Fruit fly (Drosophila melanogaster) whole organism, pupa: ENCODE data around the gene CG11456.

Source experiments
- CG10348 ChIP-seq: fragments of 200-800 bp; sonication (Bioruptor generic); IDR thresholded peaks from 2 replicates; pipeline ENCODE4 v1.3.6; 2022; ENCODE audit warnings: missing biosample characterization, missing genetic modification characterization
- CG12605 ChIP-seq: fragments of 200-800 bp; sonication (Bioruptor generic); IDR thresholded peaks from 2 replicates; pipeline ENCODE4 v1.3.6; 2022; ENCODE audit warnings: missing biosample characterization, missing genetic modification characterization
- CG13204 ChIP-seq: fragments of 200-800 bp; sonication (Bioruptor generic); optimal IDR thresholded peaks from 2 replicates; lab custom pipeline; 2018; ENCODE audit warnings: missing biosample characterization, mild to moderate bottlenecking, missing genetic modification characterization, moderate library complexity
- CG14655 ChIP-seq: fragments of 200-800 bp; sonication (Bioruptor generic); optimal IDR thresholded peaks from 3 replicates; lab custom pipeline; 2017; ENCODE audit warnings: mild to moderate bottlenecking, missing biosample characterization, missing genetic modification reagents, missing genetic modification characterization
- CG15710 ChIP-seq: fragments of 200-800 bp; sonication (Bioruptor generic); optimal IDR thresholded peaks from 2 replicates; lab custom pipeline; 2018; ENCODE audit warnings: missing biosample characterization, mild to moderate bottlenecking, missing genetic modification characterization, moderate library complexity
- CG17806 ChIP-seq: fragments of 200-800 bp; sonication (Bioruptor generic); optimal IDR thresholded peaks from 2 replicates; lab custom pipeline; 2018; ENCODE audit warnings: missing biosample characterization, mild to moderate bottlenecking, missing genetic modification characterization, moderate library complexity
- CG32121 ChIP-seq: fragments of 200-800 bp; sonication (Bioruptor generic); IDR thresholded peaks from 2 replicates; pipeline ENCODE4 v1.3.6; 2022; ENCODE audit warnings: missing biosample characterization, missing genetic modification characterization
- CG34367 ChIP-seq: fragments of 200-800 bp; sonication (Bioruptor generic); optimal IDR thresholded peaks from 2 replicates; lab custom pipeline; 2018; ENCODE audit warnings: missing biosample characterization, mild to moderate bottlenecking, missing genetic modification characterization
- CG4496 ChIP-seq: fragments of 200-800 bp; sonication (Bioruptor generic); IDR thresholded peaks from 3 replicates; pipeline ENCODE4 v1.3.6; 2022; ENCODE audit warnings: missing biosample characterization, missing genetic modification characterization
- CG8159 ChIP-seq: fragments of 200-800 bp; sonication (Bioruptor generic); optimal IDR thresholded peaks from 3 replicates; lab custom pipeline; 2018; ENCODE audit warnings: missing biosample characterization, mild to moderate bottlenecking, missing genetic modification characterization, moderate library complexity
- CG8301 ChIP-seq: fragments of 200-800 bp; sonication (Bioruptor generic); optimal IDR thresholded peaks from 2 replicates; lab custom pipeline; 2018; ENCODE audit warnings: missing biosample characterization, mild to moderate bottlenecking, missing genetic modification characterization
- CG9948 ChIP-seq: fragments of 200-800 bp; sonication (Bioruptor generic); optimal IDR thresholded peaks from 2 replicates; lab custom pipeline; 2018; ENCODE audit warnings: missing biosample characterization, mild to moderate bottlenecking, missing genetic modification characterization, moderate library complexity
- D1 ChIP-seq: fragments of 200-800 bp; sonication (Bioruptor generic); optimal IDR thresholded peaks from 2 replicates; lab custom pipeline; 2018; ENCODE audit warnings: missing biosample characterization, mild to moderate bottlenecking, missing genetic modification characterization, moderate library complexity
- EcR ChIP-seq: fragments of 200-800 bp; sonication (Bioruptor generic); optimal IDR thresholded peaks from 3 replicates; lab custom pipeline; 2019; ENCODE audit warnings: missing biosample characterization, missing genetic modification characterization, mild to moderate bottlenecking, moderate library complexity, missing genetic modification reagents
- Ets98B ChIP-seq: fragments of 200-800 bp; sonication (Bioruptor generic); IDR thresholded peaks from 2 replicates; pipeline ENCODE4 v1.3.6; 2022; ENCODE audit warnings: missing biosample characterization, missing genetic modification characterization
- Pif1A ChIP-seq: fragments of 200-800 bp; sonication (Bioruptor generic); optimal IDR thresholded peaks from 3 replicates; lab custom pipeline; 2016; ENCODE audit warnings: missing biosample characterization, missing genetic modification characterization
- Pif1B ChIP-seq: fragments of 200-800 bp; sonication (Bioruptor generic); optimal IDR thresholded peaks from 3 replicates; lab custom pipeline; 2016; ENCODE audit warnings: missing biosample characterization, missing genetic modification characterization
- Snoo ChIP-seq: fragments of 200-800 bp; sonication (Bioruptor generic); optimal IDR thresholded peaks from 3 replicates; lab custom pipeline; 2017; ENCODE audit warnings: missing biosample characterization, mild to moderate bottlenecking, missing genetic modification characterization, inconsistent platforms
- fd96Ca ChIP-seq: fragments of 200-800 bp; sonication (Bioruptor generic); IDR thresholded peaks from 3 replicates; pipeline ENCODE4 v1.3.6; 2022; ENCODE audit warnings: missing biosample characterization, missing genetic modification characterization
- gl ChIP-seq: fragments of 200-800 bp; sonication (Bioruptor generic); optimal IDR thresholded peaks from 2 replicates; lab custom pipeline; 2018; ENCODE audit warnings: missing biosample characterization, mild to moderate bottlenecking, missing genetic modification characterization
- rn ChIP-seq: fragments of 200-800 bp; sonication (Bioruptor generic); IDR thresholded peaks from 2 replicates; pipeline ENCODE4 v1.3.6; 2022; ENCODE audit warnings: missing biosample characterization, missing genetic modification characterization

CG11456 gene

dm6 chr3L:20830361-20830760 is 11.4 kb upstream of the CG11456 start:
- TF ChIP-seq CG4496 (GFP tag; lab: Robert Waterston, UW) (no peak), CG15710 (tag; lab: Kevin White, UChicago) (no peak), fd96Ca (GFP tag; lab: Robert Waterston, UW) (no peak), CG8159 (tag; lab: Kevin White, UChicago) (no peak), EcR (GFP tag; lab: Kevin White, UChicago) (no peak), CG34367 (tag; lab: Kevin White, UChicago) (no peak), Snoo (tag; lab: Kevin White, UChicago) (no peak), rn (no peak), CG9948 (tag; lab: Kevin White, UChicago) (no peak), Ets98B (GFP tag; lab: Robert Waterston, UW) (no peak), CG10348 (GFP tag; lab: Robert Waterston, UW) (no peak), CG17806 (no peak), D1 (tag; lab: Kevin White, UChicago) (no peak), Pif1B (GFP tag; lab: Kevin White, UChicago) (no peak), CG13204 (no peak), Pif1A (GFP tag; lab: Kevin White, UChicago) (no peak)

DNA sequence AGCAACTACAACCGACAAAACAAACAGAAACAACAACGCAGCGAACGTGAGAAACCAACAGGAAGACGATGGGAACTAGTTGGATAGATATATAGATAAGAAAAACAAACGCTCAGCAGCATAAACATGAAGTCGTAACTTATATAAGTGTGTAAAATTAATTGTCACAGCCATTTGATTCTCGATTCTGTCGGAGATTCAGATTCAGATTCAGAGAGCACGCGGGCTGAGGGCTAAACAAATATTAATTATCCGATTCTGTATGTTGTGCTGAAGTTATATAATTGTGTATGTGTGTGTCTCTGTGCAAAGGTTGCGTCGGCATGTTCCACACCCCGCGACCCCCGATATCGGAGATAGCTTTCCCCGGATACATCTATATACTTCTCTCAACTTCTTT is 7.6 kb upstream of the CG11456 start:
- TF ChIP-seq rn = no peak
- TF ChIP-seq CG15710 (tag; lab: Kevin White, UChicago) = no peak
- TF ChIP-seq Pif1B (GFP tag; lab: Kevin White, UChicago) = no peak
- TF ChIP-seq CG32121 (GFP tag; lab: Robert Waterston, UW) = no peak
- no peak for TF ChIP-seq CG10348 (GFP tag; lab: Robert Waterston, UW)
- no peak for TF ChIP-seq D1 (tag; lab: Kevin White, UChicago)
- TF ChIP-seq gl = no peak
- no peak for TF ChIP-seq CG8159 (tag; lab: Kevin White, UChicago)
- TF ChIP-seq CG4496 (GFP tag; lab: Robert Waterston, UW) = no peak
- TF ChIP-seq CG8301 (tag; lab: Kevin White, UChicago) = no peak
- no peak for TF ChIP-seq Snoo (tag; lab: Kevin White, UChicago)
- no peak for TF ChIP-seq CG13204
- no peak for TF ChIP-seq CG34367 (tag; lab: Kevin White, UChicago)
- TF ChIP-seq CG9948 (tag; lab: Kevin White, UChicago) = no peak
- TF ChIP-seq fd96Ca (GFP tag; lab: Robert Waterston, UW) = no peak
- no peak for TF ChIP-seq CG14655 (GFP tag; lab: Kevin White, UChicago)
- TF ChIP-seq CG12605 (GFP tag; lab: Robert Waterston, UW) = no peak
- no peak for TF ChIP-seq Pif1A (GFP tag; lab: Kevin White, UChicago)
- no peak for TF ChIP-seq CG17806
- no peak for TF ChIP-seq Ets98B (GFP tag; lab: Robert Waterston, UW)

DNA sequence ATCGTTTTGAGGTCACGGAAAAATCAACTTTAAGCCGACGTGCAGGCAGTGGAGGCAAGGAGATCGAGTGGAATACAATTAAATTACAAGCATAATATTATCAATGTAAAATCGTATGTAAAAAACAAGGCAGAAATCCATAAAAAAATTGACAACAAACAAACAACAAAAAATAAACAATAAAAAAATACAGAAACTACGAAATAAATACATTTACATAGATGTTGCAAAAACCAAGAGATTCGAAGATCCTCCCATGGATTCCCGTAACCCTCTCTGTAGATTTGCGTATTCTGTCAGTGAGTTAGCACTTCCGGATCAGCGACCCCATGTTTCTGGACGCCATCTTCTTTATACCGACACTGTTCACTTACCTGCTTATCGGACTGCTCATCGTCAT is 5.9 kb upstream of the CG11456 start, which contains the start of gene CG3288:
TSS of gene CG3288 (plus strand) at position 301 of the 400 bp plus-strand sequence.
- TF ChIP-seq CG15710 (tag; lab: Kevin White, UChicago) (no peak), CG8159 (tag; lab: Kevin White, UChicago) (no peak), CG9948 (tag; lab: Kevin White, UChicago) (no peak), CG4496 (GFP tag; lab: Robert Waterston, UW) (no peak), fd96Ca (GFP tag; lab: Robert Waterston, UW) (no peak), CG12605 (GFP tag; lab: Robert Waterston, UW) (no peak), CG14655 (GFP tag; lab: Kevin White, UChicago) (no peak), CG32121 (GFP tag; lab: Robert Waterston, UW) (no peak), D1 (tag; lab: Kevin White, UChicago) (no peak), gl (no peak), CG10348 (GFP tag; lab: Robert Waterston, UW) (no peak)

- peak; percentile 74 for TF ChIP-seq EcR (GFP tag; lab: Kevin White, UChicago)
- no peak for TF ChIP-seq rn
- TF ChIP-seq gl = no peak
- TF ChIP-seq CG14655 (GFP tag; lab: Kevin White, UChicago) = no peak
- 0 out of 3 replicates have a peak, but pooled peaks have one; percentile 23 for TF ChIP-seq fd96Ca (GFP tag; lab: Robert Waterston, UW)
- TF ChIP-seq Ets98B (GFP tag; lab: Robert Waterston, UW) = 0 out of 2 replicates have a peak, but pooled peaks have one; percentile 26
- TF ChIP-seq CG8301 (tag; lab: Kevin White, UChicago) = no peak
- TF ChIP-seq CG32121 (GFP tag; lab: Robert Waterston, UW) = no peak
- TF ChIP-seq CG13204 = no peak
- TF ChIP-seq CG17806 = no peak
- TF ChIP-seq Pif1A (GFP tag; lab: Kevin White, UChicago) = no peak
- TF ChIP-seq CG34367 (tag; lab: Kevin White, UChicago) = no peak
- TF ChIP-seq CG15710 (tag; lab: Kevin White, UChicago) = no peak
Measured at dm6 chr3L:20837040-20837830, 4.6 kb upstream of the CG11456 start, which contains the start of gene CG13255. CG13255 (plus strand) TSS chr3L:20837488.

- TF ChIP-seq fd96Ca (GFP tag; lab: Robert Waterston, UW) = no peak
- TF ChIP-seq CG8301 (tag; lab: Kevin White, UChicago) = no peak
- no peak for TF ChIP-seq CG8159 (tag; lab: Kevin White, UChicago)
- TF ChIP-seq Pif1B (GFP tag; lab: Kevin White, UChicago) = no peak
- no peak for TF ChIP-seq CG9948 (tag; lab: Kevin White, UChicago)
- TF ChIP-seq CG17806 = no peak
- TF ChIP-seq Ets98B (GFP tag; lab: Robert Waterston, UW) = no peak
- TF ChIP-seq gl = no peak
- no peak for TF ChIP-seq D1 (tag; lab: Kevin White, UChicago)
- TF ChIP-seq Pif1A (GFP tag; lab: Kevin White, UChicago) = no peak
- TF ChIP-seq CG13204 = no peak
- no peak for TF ChIP-seq CG15710 (tag; lab: Kevin White, UChicago)
- TF ChIP-seq CG4496 (GFP tag; lab: Robert Waterston, UW) = no peak
- no peak for TF ChIP-seq Snoo (tag; lab: Kevin White, UChicago)
- TF ChIP-seq CG12605 (GFP tag; lab: Robert Waterston, UW) = no peak
- TF ChIP-seq CG32121 (GFP tag; lab: Robert Waterston, UW) = no peak
- TF ChIP-seq CG14655 (GFP tag; lab: Kevin White, UChicago) = no peak
- no peak for TF ChIP-seq EcR (GFP tag; lab: Kevin White, UChicago)
- TF ChIP-seq rn = no peak
Measured at dm6 chr3L:20837831-20838301, 3.9 kb upstream of the CG11456 start.
